In genomic region chrIII:8981847-8982479, ce11 we compare ENCODE assay signal across 8 worm cellular contexts.
A peak's percentile ranks its signal among the peaks of the same experiment; 100 is the strongest.
TF ChIP-seq lines count a peak whose summit lies in the region.

TSS of gene pde-2 (minus strand) at chrIII:8981897.

TF ChIP-seq in whole organism, L1 larva, 84 proteins besides CTCF, POLR2A, EP300 and RAD21 (continues in another document):
- TF ChIP-seq swsn-7 (tag; optimal IDR thresholded peaks at IDR 0.05; lab: Kevin White, UChicago): peak; percentile 51
- TF ChIP-seq efl-1 (optimal IDR thresholded peaks at IDR 0.05; lab: Kevin White, UChicago): peak; percentile 19 to 45
- TF ChIP-seq efl-1 (GFP tag; optimal IDR thresholded peaks at IDR 0.05 in 1 of 2; lab: Kevin White, UChicago): no peak
- TF ChIP-seq elt-3 (tag; optimal IDR thresholded peaks at IDR 0.05; lab: Kevin White, UChicago): no peak
- TF ChIP-seq ama-1 (optimal IDR thresholded peaks at IDR 0.05; lab: Kevin White, UChicago): no peak
- no peak for TF ChIP-seq grh-1 (GFP tag; IDR thresholded peaks at IDR 0.05; lab: Robert Waterston, UW)
- peak; percentile 89 for TF ChIP-seq lin-14 (GFP tag; optimal IDR thresholded peaks at IDR 0.05; lab: Kevin White, UChicago)
- TF ChIP-seq elt-2 (tag; optimal IDR thresholded peaks at IDR 0.05; lab: Kevin White, UChicago): no peak
- TF ChIP-seq nhr-47 (tag; optimal IDR thresholded peaks at IDR 0.05; lab: Kevin White, UChicago): peak; percentile 58
- peak; percentile 78 for TF ChIP-seq mep-1 (tag; optimal IDR thresholded peaks at IDR 0.05; lab: Kevin White, UChicago)
- no peak for TF ChIP-seq ceh-90 (tag; optimal IDR thresholded peaks at IDR 0.05; lab: Kevin White, UChicago)
- TF ChIP-seq nhr-20 (tag; optimal IDR thresholded peaks at IDR 0.05; lab: Kevin White, UChicago): peak; percentile 28

TF ChIP-seq in whole organism, L2 larva, 48 proteins besides CTCF, POLR2A, EP300 and RAD21 (continues in another document):
- TF ChIP-seq nhr-11 (tag; optimal IDR thresholded peaks at IDR 0.05; lab: Kevin White, UChicago) (no peak), unc-55 (GFP tag; optimal IDR thresholded peaks at IDR 0.05; lab: Kevin White, UChicago) (peak; percentile 50), nhr-25 (tag; optimal IDR thresholded peaks at IDR 0.05; lab: Kevin White, UChicago) (peak; percentile 38), alr-1 (tag; optimal IDR thresholded peaks at IDR 0.05; lab: Kevin White, UChicago) (no peak), unc-39 (tag; optimal IDR thresholded peaks at IDR 0.05; lab: Kevin White, UChicago) (no peak), R02D3.7 (tag; optimal IDR thresholded peaks at IDR 0.05; lab: Kevin White, UChicago) (no peak), nhr-129 (tag; optimal IDR thresholded peaks at IDR 0.05; lab: Kevin White, UChicago) (peak; percentile 74), lin-39 (tag; optimal IDR thresholded peaks at IDR 0.05; lab: Kevin White, UChicago) (no peak), nhr-21 (tag; optimal IDR thresholded peaks at IDR 0.05; lab: Kevin White, UChicago) (no peak), dmd-4 (tag; optimal IDR thresholded peaks at IDR 0.05; lab: Kevin White, UChicago) (no peak), egl-27 (tag; optimal IDR thresholded peaks at IDR 0.05; lab: Kevin White, UChicago) (no peak), elt-1 (tag; optimal IDR thresholded peaks at IDR 0.05; lab: Kevin White, UChicago) (no peak)

TF ChIP-seq in whole organism, L3 larva, 47 proteins besides CTCF, POLR2A, EP300 and RAD21 (continues in another document):
- peak; percentile 79 for TF ChIP-seq nfya-1 (tag; optimal IDR thresholded peaks at IDR 0.05; lab: Kevin White, UChicago; ENCODE audit: insufficient read depth)
- TF ChIP-seq fkh-10 (GFP tag; optimal IDR thresholded peaks at IDR 0.05; lab: Kevin White, UChicago): peak; percentile 78
- TF ChIP-seq hmg-11 (tag; optimal IDR thresholded peaks at IDR 0.05; lab: Kevin White, UChicago): peak; percentile 70
- peak; percentile 61 for TF ChIP-seq pha-4 (tag; optimal IDR thresholded peaks at IDR 0.05; lab: Kevin White, UChicago)
- no peak for TF ChIP-seq daf-12 (tag; optimal IDR thresholded peaks at IDR 0.05; lab: Kevin White, UChicago)
- no peak for TF ChIP-seq zag-1 (tag; optimal IDR thresholded peaks at IDR 0.05; lab: Kevin White, UChicago)
- no peak for TF ChIP-seq unc-62 (GFP tag; optimal IDR thresholded peaks at IDR 0.05; lab: Kevin White, UChicago)
- TF ChIP-seq egl-5 (tag; optimal IDR thresholded peaks at IDR 0.05; lab: Kevin White, UChicago): peak; percentile 18
- TF ChIP-seq nhr-25 (tag; optimal IDR thresholded peaks at IDR 0.05; lab: Kevin White, UChicago): peak; percentile 38
- TF ChIP-seq pqm-1 (tag; optimal IDR thresholded peaks at IDR 0.05; lab: Kevin White, UChicago): no peak
- peak; percentile 15 for TF ChIP-seq lsy-12 (tag; optimal IDR thresholded peaks at IDR 0.05; lab: Kevin White, UChicago)
- TF ChIP-seq tbx-2 (tag; optimal IDR thresholded peaks at IDR 0.05; lab: Kevin White, UChicago): peak; percentile 34

TF ChIP-seq in whole organism, L4 larva, 104 proteins besides CTCF, POLR2A, EP300 and RAD21 (continues in another document):
- TF ChIP-seq hif-1 (tag; optimal IDR thresholded peaks at IDR 0.05; lab: Kevin White, UChicago) (peak in 1 of 2 experiments; percentile 9), mes-2 (tag; optimal IDR thresholded peaks at IDR 0.05; lab: Kevin White, UChicago; ENCODE audit: poor library complexity, severe bottlenecking) (peak; percentile 41), gei-8 (GFP tag; optimal IDR thresholded peaks at IDR 0.05; lab: Kevin White, UChicago) (no peak), D1046.2 (GFP tag; IDR thresholded peaks at IDR 0.05; lab: Robert Waterston, UW) (no peak), unc-62 (GFP tag; optimal IDR thresholded peaks at IDR 0.05 in 1 of 2; lab: Kevin White, UChicago) (no peak), unc-62 (tag; optimal IDR thresholded peaks at IDR 0.05; lab: Kevin White, UChicago) (no peak), set-16 (GFP tag; IDR thresholded peaks at IDR 0.05; lab: Robert Waterston, UW) (peak; percentile 39), ceh-20 (GFP tag; IDR thresholded peaks at IDR 0.05; lab: Robert Waterston, UW) (no peak), nhr-10 (tag; optimal IDR thresholded peaks at IDR 0.05; lab: Kevin White, UChicago) (no peak), attf-4 (tag; optimal IDR thresholded peaks at IDR 0.05; lab: Kevin White, UChicago) (no peak), hlh-11 (tag; optimal IDR thresholded peaks at IDR 0.05; lab: Kevin White, UChicago) (peak; percentile 54), hlh-30 (tag; optimal IDR thresholded peaks at IDR 0.05; lab: Kevin White, UChicago; ENCODE audit: insufficient read depth) (peak; percentile 32)

TF ChIP-seq in whole organism, late embryonic, 69 proteins besides CTCF, POLR2A, EP300 and RAD21:
- peak; percentile 21 for TF ChIP-seq nfya-1 (tag; optimal IDR thresholded peaks at IDR 0.05; lab: Kevin White, UChicago)
- peak; percentile 17 for TF ChIP-seq tbx-2 (tag; optimal IDR thresholded peaks at IDR 0.05; lab: Kevin White, UChicago)
- no peak for TF ChIP-seq ceh-9 (tag; optimal IDR thresholded peaks at IDR 0.05; lab: Kevin White, UChicago)
- TF ChIP-seq ceh-34 (tag; optimal IDR thresholded peaks at IDR 0.05; lab: Kevin White, UChicago): peak; percentile 75
- no peak for TF ChIP-seq ttx-3 (tag; optimal IDR thresholded peaks at IDR 0.05; lab: Kevin White, UChicago)
- no peak for TF ChIP-seq pax-1 (tag; optimal IDR thresholded peaks at IDR 0.05; lab: Kevin White, UChicago)
- peak; percentile 12 for TF ChIP-seq ceh-19 (GFP tag; optimal IDR thresholded peaks at IDR 0.05; lab: Kevin White, UChicago)
- TF ChIP-seq ceh-14 (tag; optimal IDR thresholded peaks at IDR 0.05; lab: Kevin White, UChicago): peak; percentile 1
- TF ChIP-seq unc-42 (tag; optimal IDR thresholded peaks at IDR 0.05; lab: Kevin White, UChicago): peak; percentile 97
- TF ChIP-seq ceh-31 (tag; optimal IDR thresholded peaks at IDR 0.05; lab: Kevin White, UChicago): peak; percentile 61
TF ChIP-seq in whole organism, late embryonic: peak in this region for 7.

TF ChIP-seq in whole organism, midembryonic, 9 proteins besides CTCF, POLR2A, EP300 and RAD21:
- TF ChIP-seq ztf-23 (GFP tag; IDR thresholded peaks at IDR 0.05; lab: Robert Waterston, UW) (0 out of 2 replicates have a peak, but pooled peaks have one; percentile 44), flt-1 (GFP tag; IDR thresholded peaks at IDR 0.05; lab: Robert Waterston, UW) (0 out of 2 replicates have a peak, but pooled peaks have one; percentile 10), ztf-29 (GFP tag; IDR thresholded peaks at IDR 0.05; lab: Robert Waterston, UW) (no peak)

TF ChIP-seq in whole organism, mixed stage, embryonic, 35 proteins besides CTCF, POLR2A, EP300 and RAD21:
- TF ChIP-seq unc-39 (tag; optimal IDR thresholded peaks at IDR 0.05; lab: Kevin White, UChicago) (no peak), unc-120 (tag; optimal IDR thresholded peaks at IDR 0.05; lab: Kevin White, UChicago; ENCODE audit: poor library complexity, severe bottlenecking) (no peak), ces-1 (GFP tag; optimal IDR thresholded peaks at IDR 0.05; lab: Kevin White, UChicago) (peak; percentile 97), lsy-2 (tag; optimal IDR thresholded peaks at IDR 0.05; lab: Kevin White, UChicago) (peak; percentile 29), mep-1 (tag; optimal IDR thresholded peaks at IDR 0.05; lab: Kevin White, UChicago) (no peak)

TF ChIP-seq in whole organism, young adult, 124 proteins besides CTCF, POLR2A, EP300 and RAD21:
- no peak for TF ChIP-seq sdz-38 (tag; optimal IDR thresholded peaks at IDR 0.05; lab: Kevin White, UChicago)
- TF ChIP-seq nfya-2 (GFP tag; IDR thresholded peaks at IDR 0.05; lab: Robert Waterston, UW): no peak
- TF ChIP-seq zfh-2 (GFP tag; conservative IDR thresholded peaks at IDR 0.05; lab: Robert Waterston, UW): peak; percentile 60; the same call in 1 of the 2 replicates
- peak; percentile 44 for TF ChIP-seq lin-40 (tag; optimal IDR thresholded peaks at IDR 0.05; lab: Kevin White, UChicago)
- no peak for TF ChIP-seq Y95B8A.8 (GFP tag; IDR thresholded peaks at IDR 0.05; lab: Robert Waterston, UW)
- no peak for TF ChIP-seq nhr-120 (GFP tag; IDR thresholded peaks at IDR 0.05; lab: Robert Waterston, UW)
- no peak for TF ChIP-seq cebp-1 (GFP tag; IDR thresholded peaks at IDR 0.05; lab: Robert Waterston, UW)
- TF ChIP-seq cebp-1 (tag; optimal IDR thresholded peaks at IDR 0.05; lab: Kevin White, UChicago): peak; percentile 24
- no peak for TF ChIP-seq snpc-4 (GFP tag; optimal IDR thresholded peaks at IDR 0.05; lab: Kevin White, UChicago)
- TF ChIP-seq snpc-4 (tag; optimal IDR thresholded peaks at IDR 0.05; lab: Kevin White, UChicago): peak in 1 of 4 experiments; percentile 16
- peak; percentile 40 for TF ChIP-seq chd-7 (tag; optimal IDR thresholded peaks at IDR 0.05; lab: Kevin White, UChicago)
- TF ChIP-seq nfyb-1 (GFP tag; IDR thresholded peaks at IDR 0.05; lab: Robert Waterston, UW): no peak
- no peak for TF ChIP-seq ceh-100 (GFP tag; IDR thresholded peaks at IDR 0.05; lab: Robert Waterston, UW)
- TF ChIP-seq F52B5.7 (tag; optimal IDR thresholded peaks at IDR 0.05; lab: Kevin White, UChicago): peak; percentile 15
- TF ChIP-seq mel-28 (tag; optimal IDR thresholded peaks at IDR 0.05; lab: Kevin White, UChicago; ENCODE audit: borderline replicate concordance): no peak
- TF ChIP-seq hmg-1.2 (GFP tag; IDR thresholded peaks at IDR 0.05; lab: Robert Waterston, UW): peak; percentile 40; the same call in 1 of the 2 replicates
